Worm (Caenorhabditis elegans): ENCODE data around the gene nadk-1.

ce11 chrIV:1433978-1434377 lies 22.9 kb upstream of the nadk-1 start:
- no peak for TF ChIP-seq fkh-10 (GFP tag; optimal IDR thresholded peaks at IDR 0.05)
- no peak for TF ChIP-seq nhr-28 (tag; optimal IDR thresholded peaks at IDR 0.05)
- TF ChIP-seq mdt-29 (GFP tag; IDR thresholded peaks at IDR 0.05), result no peak
- TF ChIP-seq ama-1 (optimal IDR thresholded peaks at IDR 0.05), result no peak
- TF ChIP-seq nhr-6 (tag; optimal IDR thresholded peaks at IDR 0.05), result no peak
- TF ChIP-seq unc-130 (GFP tag; optimal IDR thresholded peaks at IDR 0.05), result no peak
- TF ChIP-seq unc-39 (tag; optimal IDR thresholded peaks at IDR 0.05), result no peak
- TF ChIP-seq nhr-237 (tag; optimal IDR thresholded peaks at IDR 0.05), result no peak
